Fruit fly (Drosophila melanogaster) whole organism, embryonic: ENCODE results near the gene Clc.
A peak's percentile ranks its signal among the peaks of the same experiment; 100 is the strongest.

Source experiments
- Atf6 ChIP-seq: fragments of 200-800 bp; sonication (Bioruptor generic); IDR thresholded peaks from 2 replicates; pipeline ENCODE4 v1.3.6; 2022; ENCODE audit warnings: missing biosample characterization, missing genetic modification characterization
- CG11696 ChIP-seq: fragments of 200-800 bp; sonication (Bioruptor generic); IDR thresholded peaks from 2 replicates; pipeline ENCODE4 v1.3.6; 2022; ENCODE audit warnings: missing biosample characterization, missing genetic modification characterization
- CG12155 ChIP-seq: fragments of 200-800 bp; sonication (Bioruptor generic); optimal IDR thresholded peaks from 3 replicates; lab custom pipeline; 2016; ENCODE audit warnings: missing biosample characterization, missing genetic modification characterization
- CG14014 ChIP-seq: fragments of 200-800 bp; sonication (Bioruptor generic); IDR thresholded peaks from 2 replicates; pipeline ENCODE4 v1.3.6; 2022; ENCODE audit warnings: missing biosample characterization, missing genetic modification characterization
- CG14050 ChIP-seq: fragments of 200-800 bp; sonication (Bioruptor generic); IDR thresholded peaks from 3 replicates; pipeline ENCODE4 v1.3.6; 2022; ENCODE audit warnings: missing biosample characterization, missing genetic modification characterization
- CG15479 ChIP-seq: fragments of 200-800 bp; sonication (Bioruptor generic); optimal IDR thresholded peaks from 3 replicates; lab custom pipeline; 2019; ENCODE audit warnings: missing biosample characterization, mild to moderate bottlenecking, missing genetic modification characterization, moderate library complexity
- CG15696 ChIP-seq: fragments of 200-800 bp; sonication (Bioruptor generic); optimal IDR thresholded peaks from 2 replicates; lab custom pipeline; 2019; ENCODE audit warnings: missing biosample characterization, mild to moderate bottlenecking, missing genetic modification characterization, moderate library complexity
- CG18619 ChIP-seq: fragments of 200-800 bp; sonication (Bioruptor generic); optimal IDR thresholded peaks from 3 replicates; lab custom pipeline; 2017; ENCODE audit warnings: missing biosample characterization, mild to moderate bottlenecking, missing genetic modification characterization
- CG2129 ChIP-seq: fragments of 200-800 bp; sonication (Bioruptor generic); IDR thresholded peaks from 2 replicates; pipeline ENCODE4 v1.3.6; 2022; ENCODE audit warnings: missing biosample characterization, missing genetic modification characterization; ENCODE audit not compliant: partially characterized antibody
- CG2678 ChIP-seq: fragments of 200-800 bp; sonication (Bioruptor generic); optimal IDR thresholded peaks from 3 replicates; lab custom pipeline; 2019; ENCODE audit warnings: missing biosample characterization, mild to moderate bottlenecking, missing genetic modification characterization, moderate library complexity
- CG32532 ChIP-seq: fragments of 200-800 bp; sonication (Bioruptor generic); IDR thresholded peaks from 2 replicates; pipeline ENCODE4 v1.3.6; 2022; ENCODE audit warnings: missing biosample characterization, missing genetic modification characterization
- CG34224 ChIP-seq: fragments of 200-800 bp; sonication (Bioruptor generic); IDR thresholded peaks from 3 replicates; pipeline ENCODE4 v1.3.6; 2022; ENCODE audit warnings: missing biosample characterization, missing genetic modification characterization; ENCODE audit not compliant: partially characterized antibody
- CG3838 ChIP-seq: fragments of 200-800 bp; sonication (Bioruptor generic); optimal IDR thresholded peaks from 3 replicates; lab custom pipeline; 2016; ENCODE audit warnings: missing biosample characterization, missing genetic modification characterization
- CG3847 ChIP-seq: fragments of 200-800 bp; sonication (Bioruptor generic); IDR thresholded peaks from 2 replicates; pipeline ENCODE4 v1.3.6; 2022; ENCODE audit warnings: missing biosample characterization, missing genetic modification characterization
- CG4707 ChIP-seq: fragments of 200-800 bp; sonication (Bioruptor generic); optimal IDR thresholded peaks from 2 replicates; lab custom pipeline; 2018; ENCODE audit warnings: missing biosample characterization, mild to moderate bottlenecking, missing genetic modification characterization, moderate library complexity
- CG6854 ChIP-seq: fragments of 200-800 bp; sonication (Bioruptor generic); optimal IDR thresholded peaks from 3 replicates; lab custom pipeline; 2017; ENCODE audit warnings: missing biosample characterization, mild to moderate bottlenecking, missing genetic modification characterization
- CG8359 ChIP-seq: fragments of 200-800 bp; sonication (Bioruptor generic); optimal IDR thresholded peaks from 2 replicates; lab custom pipeline; 2017; ENCODE audit warnings: missing biosample characterization, mild to moderate bottlenecking, missing genetic modification characterization, borderline replicate concordance
- CG8478 ChIP-seq: fragments of >200 bp; optimal IDR thresholded peaks from 2 replicates; lab custom pipeline; 2018
- CG8924 ChIP-seq: fragments of 200-800 bp; optimal IDR thresholded peaks from 3 replicates; lab custom pipeline; 2019; ENCODE audit warnings: missing biosample characterization, mild to moderate bottlenecking, missing genetic modification characterization, moderate library complexity
- D19B ChIP-seq: fragments of 200-800 bp; sonication (Bioruptor generic); optimal IDR thresholded peaks from 2 replicates; lab custom pipeline; 2017; ENCODE audit warnings: missing biosample characterization, mild to moderate bottlenecking, missing genetic modification characterization
- H2.0 ChIP-seq: fragments of 200-800 bp; sonication (Bioruptor generic); IDR thresholded peaks from 2 replicates; pipeline ENCODE4 v1.3.6; 2022; ENCODE audit warnings: missing biosample characterization, missing genetic modification characterization
- MESR4 ChIP-seq: fragments of 200-800 bp; sonication (Bioruptor generic); optimal IDR thresholded peaks from 2 replicates; lab custom pipeline; 2018; ENCODE audit warnings: missing biosample characterization, mild to moderate bottlenecking, missing genetic modification characterization, moderate library complexity
- Meics ChIP-seq: fragments of 200-800 bp; sonication (Bioruptor generic); optimal IDR thresholded peaks from 2 replicates; lab custom pipeline; 2017; ENCODE audit warnings: missing biosample characterization, mild to moderate bottlenecking, missing genetic modification characterization
- Mrtf ChIP-seq: fragments of 200-800 bp; sonication (Bioruptor generic); IDR thresholded peaks from 3 replicates; pipeline ENCODE4 v1.3.6; 2022; ENCODE audit warnings: missing biosample characterization, missing genetic modification characterization
- Myb ChIP-seq: fragments of 200-800 bp; sonication (Bioruptor generic); optimal IDR thresholded peaks from 2 replicates; lab custom pipeline; 2016; ENCODE audit warnings: missing biosample characterization, missing genetic modification characterization
- Nf-YB ChIP-seq: fragments of 200-800 bp; sonication (Bioruptor generic); optimal IDR thresholded peaks from 3 replicates; lab custom pipeline; 2019; ENCODE audit warnings: missing biosample characterization, mild to moderate bottlenecking, missing genetic modification characterization, moderate library complexity
- Rfx ChIP-seq: fragments of 200-800 bp; sonication (Bioruptor generic); IDR thresholded peaks from 2 replicates; pipeline ENCODE4 v1.3.6; 2022; ENCODE audit warnings: missing biosample characterization, missing genetic modification characterization
- Rx ChIP-seq: fragments of 200-800 bp; sonication (Bioruptor generic); IDR thresholded peaks from 2 replicates; pipeline ENCODE4 v1.3.6; 2022; ENCODE audit warnings: missing biosample characterization, missing genetic modification characterization
- ato ChIP-seq: fragments of 200-800 bp; sonication (Bioruptor generic); IDR thresholded peaks from 2 replicates; pipeline ENCODE4 v1.3.6; 2022; ENCODE audit warnings: missing biosample characterization, missing genetic modification characterization; ENCODE audit not compliant: partially characterized antibody
- dmrt11E ChIP-seq: fragments of 200-800 bp; sonication (Bioruptor generic); optimal IDR thresholded peaks from 3 replicates; lab custom pipeline; 2018; ENCODE audit warnings: missing biosample characterization, mild to moderate bottlenecking, missing genetic modification characterization, moderate library complexity
- emc ChIP-seq: fragments of 200-800 bp; sonication (Bioruptor generic); optimal IDR thresholded peaks from 2 replicates; lab custom pipeline; 2016; ENCODE audit warnings: missing biosample characterization, missing genetic modification characterization
- en ChIP-seq: fragments of 200-800 bp; sonication (Bioruptor generic); optimal IDR thresholded peaks from 2 replicates; lab custom pipeline; 2016; ENCODE audit warnings: missing biosample characterization, missing genetic modification characterization
- ewg ChIP-seq: fragments of 200-800 bp; sonication (Bioruptor generic); optimal IDR thresholded peaks from 3 replicates; lab custom pipeline; 2017; ENCODE audit warnings: mild to moderate bottlenecking, missing biosample characterization, missing genetic modification reagents, missing genetic modification characterization
- exex ChIP-seq: fragments of 200-800 bp; sonication (Bioruptor generic); optimal IDR thresholded peaks from 4 replicates; lab custom pipeline; 2018; ENCODE audit warnings: missing biosample characterization, mild to moderate bottlenecking, missing genetic modification characterization, moderate library complexity
- gem ChIP-seq: fragments of 200-800 bp; sonication (Bioruptor generic); optimal IDR thresholded peaks from 2 replicates; lab custom pipeline; 2019; ENCODE audit warnings: missing biosample characterization, mild to moderate bottlenecking, missing genetic modification characterization, moderate library complexity
- gsb-n ChIP-seq: fragments of 200-800 bp; sonication (Bioruptor generic); optimal IDR thresholded peaks from 3 replicates; lab custom pipeline; 2018; ENCODE audit warnings: missing biosample characterization, mild to moderate bottlenecking, missing genetic modification characterization
- lab ChIP-seq: fragments of 200-800 bp; sonication (Bioruptor generic); optimal IDR thresholded peaks from 3 replicates; lab custom pipeline; 2017; ENCODE audit warnings: missing biosample characterization, missing genetic modification characterization, mild to moderate bottlenecking, moderate library complexity, missing genetic modification reagents
- lola ChIP-seq, 3 experiments: fragments of >200 bp in 2 of 3; fragments of 200-800 bp in 1 of 3; sonication (Bioruptor generic) in 1 of 3; optimal IDR thresholded peaks; 2 replicates each; lab custom pipeline; 2017 to 2019; ENCODE audit warnings: missing biosample characterization in 3 of 3, missing genetic modification characterization in 3 of 3, mild to moderate bottlenecking in 1 of 3, moderate library complexity in 1 of 3
- odd ChIP-seq: fragments of 200-800 bp; sonication (Bioruptor generic); optimal IDR thresholded peaks from 2 replicates; lab custom pipeline; 2017; ENCODE audit warnings: missing biosample characterization, mild to moderate bottlenecking, missing genetic modification characterization
- pan ChIP-seq, 4 experiments: fragments of >200 bp in 3 of 4; fragments of 200-800 bp in 1 of 4; sonication (Bioruptor generic) in 1 of 4; optimal IDR thresholded peaks in 3 of 4; IDR thresholded peaks in 1 of 4; 2 replicates each; pipeline versions ENCODE4 v1.3.6 to Lab custom; 2017 to 2022; ENCODE audit warnings: missing biosample characterization in 2 of 4, missing genetic modification characterization in 2 of 4, mixed read lengths in 1 of 4
- pros ChIP-seq: fragments of 200-800 bp; sonication (Bioruptor generic); optimal IDR thresholded peaks from 3 replicates; lab custom pipeline; 2019; ENCODE audit warnings: missing biosample characterization, mild to moderate bottlenecking, missing genetic modification characterization, moderate library complexity
- repo ChIP-seq: fragments of 200-800 bp; sonication (Bioruptor generic); optimal IDR thresholded peaks from 2 replicates; lab custom pipeline; 2016; ENCODE audit warnings: missing biosample characterization, missing genetic modification characterization
- sd ChIP-seq: fragments of 200-800 bp; sonication (Bioruptor generic); optimal IDR thresholded peaks from 3 replicates; lab custom pipeline; 2018; ENCODE audit warnings: missing biosample characterization, mild to moderate bottlenecking, missing genetic modification characterization, moderate library complexity
- sens-2 ChIP-seq: fragments of 200-800 bp; sonication (Bioruptor generic); IDR thresholded peaks from 2 replicates; pipeline ENCODE4 v1.3.6; 2022; ENCODE audit warnings: missing biosample characterization, missing genetic modification characterization
- sima ChIP-seq: fragments of 200-800 bp; sonication (Bioruptor generic); optimal IDR thresholded peaks from 2 replicates; lab custom pipeline; 2016; ENCODE audit warnings: missing biosample characterization, missing genetic modification characterization
- slbo ChIP-seq: fragments of 200-800 bp; sonication (Bioruptor generic); IDR thresholded peaks from 2 replicates; pipeline ENCODE4 v1.3.6; 2022; ENCODE audit warnings: missing biosample characterization, missing genetic modification characterization
- slp2 ChIP-seq: fragments of 200-800 bp; sonication (Bioruptor generic); optimal IDR thresholded peaks from 2 replicates; lab custom pipeline; 2016; ENCODE audit warnings: missing biosample characterization, missing genetic modification characterization
- sna ChIP-seq: fragments of 200-800 bp; sonication (Bioruptor generic); IDR thresholded peaks from 2 replicates; pipeline ENCODE4 v1.3.6; 2022; ENCODE audit warnings: missing biosample characterization, missing genetic modification characterization; ENCODE audit not compliant: partially characterized antibody
- unpg ChIP-seq: fragments of 200-800 bp; sonication (Bioruptor generic); optimal IDR thresholded peaks from 3 replicates; lab custom pipeline; 2018; ENCODE audit warnings: missing biosample characterization, mild to moderate bottlenecking, missing genetic modification characterization, moderate library complexity
- wek ChIP-seq: fragments of 200-800 bp; sonication (Bioruptor generic); optimal IDR thresholded peaks from 3 replicates; lab custom pipeline; 2018; ENCODE audit warnings: missing biosample characterization, mild to moderate bottlenecking, missing genetic modification characterization, moderate library complexity

Clc gene

DNA sequence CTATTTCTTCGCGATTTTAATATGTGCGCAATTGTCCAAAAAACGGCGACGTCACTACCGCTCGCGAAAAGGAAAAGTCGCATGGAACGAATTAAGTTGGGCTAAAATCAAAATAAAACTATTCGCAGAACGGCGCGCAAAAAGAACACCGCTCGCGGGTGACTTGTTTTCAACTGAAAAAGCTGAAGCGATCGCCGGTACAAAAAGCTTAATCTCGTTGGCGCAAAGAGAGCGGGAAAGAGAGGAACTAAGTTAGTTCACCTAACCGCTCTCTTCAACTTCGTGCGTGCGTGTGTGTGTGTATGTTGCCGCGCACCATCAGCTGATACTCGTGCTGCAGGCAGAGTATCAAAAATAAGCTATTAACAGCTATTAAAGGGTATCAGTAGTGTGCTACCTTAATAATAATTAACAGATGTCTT lies 42.7 kb upstream of the Clc start, which contains the start of gene CG42674 (continued):
- TF ChIP-seq D19B (peak; percentile 39), CG2678 (no peak), wek (GFP tag; lab: Kevin White, UChicago) (no peak), CG8924 (no peak), CG8478 (lab: Kevin White, UChicago) (no peak), lola (GFP tag; optimal IDR thresholded peaks at IDR 0.05; lab: Kevin White, UChicago) (no peak), CG2129 (GFP tag; lab: Robert Waterston, UW) (no peak), CG14050 (no peak), sima (GFP tag; lab: Kevin White, UChicago) (no peak), emc (GFP tag; lab: Kevin White, UChicago) (no peak), CG32532 (GFP tag; lab: Robert Waterston, UW) (0 out of 2 replicates have a peak, but pooled peaks have one; percentile 15), CG3847 (GFP tag; lab: Robert Waterston, UW) (no peak), dmrt11E (tag; lab: Kevin White, UChicago) (no peak), ewg (GFP tag; lab: Kevin White, UChicago) (no peak), CG34224 (no peak; the same call in 2 of the 3 replicates), gem (tag; lab: Kevin White, UChicago) (no peak), CG14014 (GFP tag; lab: Robert Waterston, UW) (no peak; the same call in 1 of the 2 replicates), sna (no peak), repo (no peak), odd (no peak), ato (GFP tag; lab: Robert Waterston, UW) (no peak), CG6854 (GFP tag; lab: Kevin White, UChicago) (no peak), gsb-n (tag; lab: Kevin White, UChicago) (no peak), Rx (no peak), unpg (GFP tag; lab: Kevin White, UChicago) (no peak), sens-2 (GFP tag; lab: Robert Waterston, UW) (no peak), sd (tag; lab: Kevin White, UChicago) (no peak), MESR4 (no peak), Mrtf (GFP tag; lab: Robert Waterston, UW) (no peak), Nf-YB (no peak), CG12155 (GFP tag; lab: Kevin White, UChicago) (no peak), Atf6 (no peak), CG15696 (no peak), CG18619 (GFP tag; lab: Kevin White, UChicago) (no peak), CG8359 (GFP tag; lab: Kevin White, UChicago) (no peak), exex (tag; lab: Kevin White, UChicago) (no peak), pros (GFP tag; lab: Kevin White, UChicago) (no peak), Myb (no peak), slbo (GFP tag; lab: Robert Waterston, UW) (0 out of 2 replicates have a peak, but pooled peaks have one; percentile 10), CG11696 (GFP tag; lab: Robert Waterston, UW) (no peak), lab (no peak), CG3838 (GFP tag; lab: Kevin White, UChicago) (no peak), CG4707 (no peak), slp2 (no peak), Meics (peak; percentile 12), en (GFP tag; lab: Kevin White, UChicago) (no peak), H2.0 (GFP tag; lab: Robert Waterston, UW) (no peak), CG15479 (no peak), pan (optimal IDR thresholded peaks at IDR 0.05; lab: Kevin White, UChicago) (no peak), pan (GFP tag; optimal IDR thresholded peaks at IDR 0.05 in 1 of 2, IDR thresholded peaks at IDR 0.05 in 1 of 2) (no peak), Rfx (peak; percentile 38; the same call in 1 of the 2 replicates)
